Worm (Caenorhabditis elegans): ENCODE measurements around the gene T02E9.5.

DNA sequence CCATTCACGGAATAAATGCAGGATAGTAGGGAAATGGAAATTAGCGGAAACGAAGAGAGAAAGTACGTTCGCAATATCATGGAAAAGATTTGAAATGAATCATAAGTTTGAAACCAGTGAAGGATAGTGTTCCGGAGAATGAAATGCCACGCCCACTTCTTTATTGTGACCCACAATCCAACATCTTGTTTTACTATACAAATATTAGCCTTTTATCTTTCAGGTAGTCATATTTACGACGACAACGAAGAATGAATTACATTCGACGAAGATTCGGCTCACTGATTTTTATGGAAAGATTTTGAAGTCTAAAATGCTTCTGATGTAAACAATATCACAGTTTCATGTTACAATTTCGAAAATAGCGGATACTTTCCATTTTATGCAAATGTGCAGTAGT, 25.2 kb upstream of the T02E9.5 start, which contains the start of gene cutl-18:
- TF ChIP-seq ama-1 (optimal IDR thresholded peaks at IDR 0.05) (no peak), hmbx-1 (tag; optimal IDR thresholded peaks at IDR 0.05) (no peak), flt-1 (GFP tag; IDR thresholded peaks at IDR 0.05) (no peak), B0310.2 (tag; optimal IDR thresholded peaks at IDR 0.05) (no peak), aly-1 (tag; optimal IDR thresholded peaks at IDR 0.05) (no peak), hnd-1 (tag; optimal IDR thresholded peaks at IDR 0.05) (no peak), hmg-4 (GFP tag; optimal IDR thresholded peaks at IDR 0.05) (no peak), tbx-11 (GFP tag; IDR thresholded peaks at IDR 0.05) (no peak), ets-7 (tag; optimal IDR thresholded peaks at IDR 0.05) (no peak), scrt-1 (GFP tag; IDR thresholded peaks at IDR 0.05) (no peak), ceh-36 (tag; optimal IDR thresholded peaks at IDR 0.05) (no peak)
